Worm (Caenorhabditis elegans) whole organism, dauer: ENCODE measurements around the gene F43D2.7.

Experiments used
- unc-62 ChIP-seq: sonication (generic microtip); optimal IDR thresholded peaks from 2 replicates; lab custom pipeline; 2017; ENCODE audit warnings: missing biosample characterization, missing genetic modification reagents, missing genetic modification characterization

Gene F43D2.7

DNA sequence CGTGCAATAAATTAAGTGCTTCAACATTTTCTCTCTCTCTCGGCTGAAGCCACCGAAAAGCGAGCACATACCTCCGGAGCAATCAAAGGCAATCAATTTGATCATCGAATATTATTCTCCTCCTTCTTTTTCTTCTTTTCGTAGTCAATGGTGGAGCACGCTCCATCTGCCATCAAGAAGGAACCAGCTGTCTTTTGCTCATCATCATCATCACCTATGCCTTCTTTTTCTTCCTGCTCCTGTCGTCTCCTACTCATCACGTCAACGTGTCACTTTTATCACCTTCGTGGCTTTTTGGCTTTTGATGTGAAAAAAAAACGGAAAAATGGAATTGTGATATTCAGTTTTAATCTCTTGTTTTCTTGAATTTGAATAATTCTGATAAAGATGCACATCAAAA is 14.3 kb downstream of the F43D2.7 start:
- no peak for TF ChIP-seq unc-62

DNA sequence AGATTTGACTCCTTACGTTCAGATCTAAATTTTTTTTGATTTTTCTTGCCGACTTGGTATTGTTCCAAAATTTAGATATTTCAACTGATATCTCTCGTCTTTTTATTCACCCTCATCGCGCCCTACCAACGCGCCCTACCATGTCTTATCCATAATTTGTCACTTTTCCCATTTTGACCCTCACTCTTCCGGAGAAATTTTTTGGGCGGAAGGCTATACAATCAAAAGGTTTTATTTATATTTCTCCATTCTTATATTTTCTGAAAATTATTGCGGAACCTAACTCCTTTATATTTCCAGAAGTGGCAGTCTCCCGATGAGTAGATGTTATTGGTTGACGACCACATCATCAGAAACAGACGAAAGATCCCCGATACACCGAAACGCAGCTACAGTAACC is 19.1 kb downstream of the F43D2.7 start, which contains the start of gene hot-1:
Gene hot-1 (plus strand): TSS at position 301 of the 400 bp plus-strand sequence.
- TF ChIP-seq unc-62: no peak

DNA sequence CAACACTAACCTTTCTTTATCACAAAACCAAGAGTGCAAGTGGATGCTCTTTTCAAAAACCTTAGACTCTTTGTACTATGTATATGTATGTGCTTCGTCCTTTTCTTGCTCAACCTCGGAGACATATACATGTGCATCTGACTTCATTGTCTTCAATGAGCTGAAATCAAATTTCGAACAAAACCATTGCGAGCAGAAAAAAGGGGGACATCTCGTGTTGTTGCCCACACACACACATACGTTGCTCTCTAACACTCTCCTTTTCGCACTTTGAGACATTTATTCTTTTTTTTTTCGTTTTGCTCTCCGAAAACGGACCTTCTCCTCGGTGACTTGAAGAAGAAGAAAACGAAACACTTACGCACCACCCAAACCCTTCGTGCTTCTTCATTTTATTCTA is 19.7 kb downstream of the F43D2.7 start:
- TF ChIP-seq unc-62: no peak

DNA sequence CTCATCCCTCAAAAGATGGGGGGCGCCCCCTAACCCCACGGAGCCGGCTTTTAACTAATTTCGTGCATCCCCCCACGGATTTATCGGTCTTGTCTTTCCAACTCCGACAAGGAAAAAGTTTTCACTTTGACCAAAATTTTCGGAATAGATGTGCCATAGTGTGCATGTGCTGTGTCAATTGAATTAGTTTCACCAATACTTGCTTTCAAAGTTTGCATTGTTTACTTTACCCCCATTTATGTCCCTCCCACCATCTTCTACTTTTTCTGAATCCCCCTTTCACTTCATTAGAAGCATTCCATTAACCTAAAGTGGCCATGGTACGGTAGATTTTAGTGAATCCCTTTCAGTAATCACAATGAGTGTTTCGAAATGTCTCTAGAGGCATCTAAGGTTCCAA is 22.3 kb downstream of the F43D2.7 start:
- no peak for TF ChIP-seq unc-62

DNA sequence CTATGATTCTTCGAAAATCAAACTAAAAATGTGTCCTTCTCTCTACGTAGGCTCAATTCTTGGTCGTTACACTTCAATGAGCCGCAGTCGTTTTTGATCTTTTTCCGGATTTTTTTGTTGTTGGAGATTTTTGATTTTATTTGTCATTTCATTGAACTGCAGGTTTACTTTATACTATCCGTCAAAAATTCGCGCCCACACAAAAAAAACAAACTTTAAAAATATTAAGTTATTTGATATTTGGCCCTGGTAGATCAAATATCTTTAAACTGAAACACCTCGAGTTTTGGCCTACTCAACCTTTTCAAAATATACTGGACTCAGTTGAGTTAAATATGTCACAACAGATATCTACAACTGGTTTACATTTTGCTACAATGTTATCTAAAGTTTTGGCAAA is 24.3 kb downstream of the F43D2.7 start:
- TF ChIP-seq unc-62: no peak

DNA sequence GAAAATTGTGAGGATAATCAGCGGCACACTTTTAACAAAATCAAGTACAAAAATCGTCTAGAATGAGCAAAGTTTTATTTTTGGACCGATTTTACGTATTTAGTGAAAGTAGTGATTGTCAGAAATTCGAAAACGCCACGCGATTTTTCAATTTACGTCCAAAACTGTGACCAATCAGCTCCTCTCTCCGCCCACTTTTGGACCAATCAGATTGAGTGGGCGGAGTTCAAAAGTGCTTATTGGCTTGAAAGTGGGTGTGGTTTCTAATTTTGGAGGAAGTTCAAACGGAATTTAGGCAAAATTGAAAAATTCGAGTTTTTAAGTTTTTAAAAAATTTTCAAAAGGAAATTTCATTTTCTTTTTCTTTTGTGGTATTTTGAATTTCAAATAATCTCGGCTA is 25.5 kb downstream of the F43D2.7 start:
- TF ChIP-seq unc-62: no peak

DNA sequence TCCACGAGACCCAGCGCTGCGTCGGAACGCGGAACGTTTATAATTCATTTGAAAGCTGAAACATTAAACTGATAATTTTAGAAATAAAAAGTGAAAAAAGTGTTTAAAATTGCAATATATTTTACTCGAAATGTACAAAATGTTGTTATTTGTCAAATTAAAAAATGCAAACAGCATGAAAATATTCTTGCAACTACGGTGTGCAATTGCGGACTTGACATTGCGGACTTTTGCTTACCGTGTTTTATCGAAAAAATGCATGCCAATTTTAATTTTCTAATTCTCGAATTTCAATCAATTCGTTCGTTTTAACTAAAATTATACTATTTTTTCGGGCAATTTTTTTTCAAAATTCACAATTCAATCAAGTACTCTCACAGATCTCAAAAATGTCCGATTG is 27.8 kb downstream of the F43D2.7 start, which contains the start of the genes R11H6.5 and ccnk-1:
Gene R11H6.5 (minus strand): TSS at position 55 of the 400 bp plus-strand sequence.
Gene ccnk-1 (plus strand): TSS at position 381 of the 400 bp plus-strand sequence.
- TF ChIP-seq unc-62: no peak

DNA sequence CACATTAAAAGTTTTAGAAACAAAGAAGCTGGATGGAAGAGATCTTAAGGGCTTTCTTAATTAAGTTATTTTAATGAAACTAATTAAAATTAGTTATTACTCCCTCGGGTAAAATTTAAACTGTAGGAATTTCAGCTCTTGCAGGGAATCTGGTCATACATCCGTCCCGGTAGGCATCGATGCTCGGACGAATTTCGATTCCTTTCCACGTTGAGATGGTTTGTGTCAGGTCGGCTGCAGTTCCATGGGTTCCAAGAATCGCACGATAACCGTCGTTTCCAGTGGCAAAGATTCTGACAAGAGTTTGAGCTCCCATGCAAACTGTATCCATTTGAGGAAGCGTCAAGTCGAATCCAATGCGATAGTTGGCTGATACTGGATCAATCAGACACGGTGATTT is 29.2 kb downstream of the F43D2.7 start:
- TF ChIP-seq unc-62: no peak

DNA sequence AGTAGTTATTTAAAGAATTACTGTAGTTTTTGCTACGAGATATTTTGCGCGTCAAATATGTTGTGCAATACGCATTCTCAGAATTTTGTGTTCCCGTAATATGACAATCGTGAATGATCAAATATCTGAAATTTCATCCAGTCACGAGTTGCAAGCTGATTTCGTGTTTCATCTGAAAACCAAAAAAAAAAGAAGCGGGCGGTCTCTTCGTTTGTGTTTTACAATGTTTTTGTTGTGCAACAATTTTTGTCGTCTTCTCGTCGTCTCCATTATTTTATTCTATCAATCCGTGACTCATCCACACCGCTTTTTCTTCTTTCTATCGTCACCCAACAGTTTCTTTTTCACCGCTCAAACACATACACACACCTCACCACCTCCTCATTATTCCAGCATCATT is 30.3 kb downstream of the F43D2.7 start, which contains the start of gene R11H6.4:
Gene R11H6.4 (plus strand): TSS at position 301 of the 400 bp plus-strand sequence.
- TF ChIP-seq unc-62: no peak

DNA sequence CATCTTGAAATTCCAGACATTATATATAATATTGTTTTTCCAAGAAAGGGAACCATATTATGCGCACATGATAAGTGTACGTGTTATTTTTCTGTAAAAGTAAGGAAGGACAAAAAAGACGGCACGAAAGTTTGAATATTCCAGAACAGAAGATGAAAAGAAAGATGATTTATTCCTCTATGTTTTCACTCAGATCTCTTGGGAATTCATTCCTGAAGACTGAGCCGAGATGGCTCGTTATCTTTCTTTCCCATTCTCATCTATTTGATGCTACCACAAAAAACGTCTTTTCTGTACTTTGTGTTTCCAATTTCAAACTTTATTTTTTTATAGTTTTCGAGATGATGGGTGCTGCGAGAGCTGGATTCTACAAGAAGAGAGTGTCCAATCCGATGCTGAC is 36.2 kb downstream of the F43D2.7 start:
- no peak for TF ChIP-seq unc-62

DNA sequence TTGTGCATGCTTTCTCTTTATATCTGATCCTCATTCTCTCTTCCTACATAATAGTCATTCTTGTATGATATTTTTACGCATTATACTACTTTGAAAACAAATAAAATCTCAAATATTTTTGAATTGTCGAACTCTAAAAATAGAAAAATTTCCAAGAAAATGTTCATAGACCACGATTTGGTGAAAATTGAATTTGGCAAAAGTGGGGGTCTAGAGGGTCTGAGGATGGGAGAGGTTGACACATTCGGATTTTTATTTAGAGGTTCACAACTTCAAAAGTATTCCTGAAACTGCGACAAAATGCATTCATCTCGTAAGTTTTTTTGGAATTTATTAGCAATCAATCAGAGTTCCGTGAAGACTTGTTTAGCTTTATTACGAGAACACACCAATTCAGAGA is 40.0 kb downstream of the F43D2.7 start, which contains the start of gene glb-22:
Gene glb-22 (plus strand): TSS at position 301 of the 400 bp plus-strand sequence.
- TF ChIP-seq unc-62: no peak

DNA sequence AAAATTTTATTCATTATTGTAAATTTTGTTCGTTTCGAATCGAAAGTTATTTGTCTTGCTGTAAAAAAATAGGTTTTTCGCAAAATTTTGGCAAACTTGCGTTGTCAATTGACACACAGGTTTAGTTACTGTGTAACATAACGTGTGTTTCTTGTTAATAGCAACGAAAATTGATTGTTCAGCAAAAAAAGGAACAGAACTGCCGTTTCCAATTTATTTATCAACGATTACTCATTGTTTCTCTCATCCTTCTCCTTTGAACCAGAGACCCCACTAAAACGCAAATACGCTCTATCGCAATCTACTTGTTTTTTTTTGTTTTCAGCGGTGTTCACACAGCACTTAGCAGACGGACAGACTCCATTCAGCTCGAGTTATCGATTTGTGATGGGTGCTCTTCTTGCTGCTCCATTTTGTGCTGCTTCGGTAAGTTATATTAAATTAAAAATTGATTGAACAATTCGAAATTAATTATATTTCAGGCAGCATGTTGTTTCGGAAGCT is 42.2 kb downstream of the F43D2.7 start, which contains the start of gene R11H6.2:
Gene R11H6.2 (plus strand): TSS at position 326 of the 504 bp plus-strand sequence.
- TF ChIP-seq unc-62: no peak

DNA sequence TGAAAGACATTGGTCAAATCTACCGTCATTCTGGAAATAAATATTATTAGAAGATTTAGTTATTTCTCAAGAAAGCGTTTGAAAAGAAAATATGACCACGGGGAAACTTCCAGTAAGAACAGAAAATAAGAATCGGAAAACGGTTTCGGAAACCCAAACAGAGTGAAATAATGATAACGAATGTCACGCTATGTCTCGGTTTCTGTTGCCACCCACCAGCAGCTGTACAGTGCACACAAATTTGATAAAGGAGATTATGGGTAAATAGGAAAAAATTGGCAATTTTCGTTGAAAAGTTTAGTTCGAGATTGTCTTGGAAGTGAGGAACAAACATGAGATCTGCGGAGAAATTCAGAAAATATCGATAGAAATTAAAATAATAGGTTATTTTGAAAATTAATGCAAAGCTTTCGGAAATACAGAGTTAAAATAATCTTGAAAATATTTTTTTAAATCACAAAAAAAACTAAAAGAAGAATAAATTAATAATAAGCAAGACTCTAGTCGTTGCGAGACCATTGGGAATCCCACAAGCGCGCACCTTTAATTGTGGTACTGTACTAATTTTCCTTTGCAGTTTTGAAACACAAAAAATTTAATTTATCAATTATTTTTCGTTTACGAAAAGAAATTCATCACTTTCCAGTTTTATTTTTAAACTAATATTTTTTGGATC is 42.8 kb downstream of the F43D2.7 start, which contains the start of gene pes-9:
Gene pes-9 (minus strand): TSS at position 30 of the 676 bp plus-strand sequence.
- no peak for TF ChIP-seq unc-62

DNA sequence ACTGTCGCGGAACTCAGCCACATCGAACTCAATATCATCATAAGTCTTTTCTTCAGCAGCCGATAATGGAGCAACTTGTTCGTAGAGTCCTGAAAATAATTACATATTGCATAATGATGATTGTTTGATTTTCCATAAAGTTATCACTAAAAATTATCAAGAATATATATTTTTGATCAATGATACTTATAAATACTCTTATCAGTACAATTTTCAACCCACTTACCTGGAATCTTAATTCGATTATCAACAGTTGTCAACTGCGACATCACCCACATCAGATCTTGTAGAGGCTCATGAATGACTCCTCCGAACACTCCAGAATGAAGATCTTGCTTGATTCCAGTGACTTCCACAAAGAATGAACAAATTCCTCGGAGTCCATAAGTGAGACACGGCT is 44.0 kb downstream of the F43D2.7 start:
- no peak for TF ChIP-seq unc-62

DNA sequence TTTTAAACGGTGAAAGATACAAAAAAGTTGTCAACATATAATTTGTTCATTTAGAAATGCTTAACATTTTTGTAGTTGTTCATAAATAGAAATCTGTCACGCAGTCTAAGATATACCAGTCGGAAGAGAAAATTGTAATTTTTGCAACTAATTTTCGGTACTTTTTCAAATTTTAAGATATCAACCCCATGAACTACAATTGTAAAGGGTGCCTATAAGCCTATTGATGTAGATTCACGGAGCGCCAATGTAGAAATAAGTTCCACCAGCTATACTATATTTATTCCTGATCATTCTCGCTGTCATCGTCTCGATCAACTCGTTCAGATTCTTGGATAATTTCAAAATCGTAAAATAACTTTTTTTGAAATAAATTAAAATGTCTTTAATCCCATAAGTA is 45.0 kb downstream of the F43D2.7 start:
- TF ChIP-seq unc-62: no peak

DNA sequence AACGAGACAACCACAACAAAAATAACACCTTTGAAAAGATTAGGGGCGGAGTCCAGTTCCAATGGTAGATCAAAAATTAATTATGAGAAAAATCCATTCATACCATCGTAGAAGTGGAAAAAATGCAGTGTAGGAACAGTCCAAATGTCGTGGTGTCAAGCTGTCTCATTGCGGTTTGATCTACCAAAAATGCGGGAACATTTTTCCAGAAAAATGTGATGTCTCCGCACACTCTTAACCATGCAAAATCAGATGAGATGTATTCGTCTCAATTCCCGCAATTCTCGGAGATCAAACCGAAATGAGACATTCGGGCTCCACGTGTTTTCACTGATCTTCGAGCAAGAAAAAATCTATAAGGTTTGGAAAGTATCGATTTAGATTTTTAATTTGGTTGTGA is 45.9 kb downstream of the F43D2.7 start:
- no peak for TF ChIP-seq unc-62
